Worm (Caenorhabditis elegans) whole organism, L3 larva: ENCODE measurements around the gene C02E7.10.

Source experiments
- R02D3.7 ChIP-seq: fragments of 150-350 bp; optimal IDR thresholded peaks from 2 replicates; lab custom pipeline; 2014; ENCODE audit warnings: missing biosample characterization, missing genetic modification characterization
- ZK546.5 ChIP-seq: sonication (generic microtip); optimal IDR thresholded peaks from 2 replicates; lab custom pipeline; 2017; ENCODE audit warnings: missing biosample characterization, missing genetic modification characterization
- aly-2 ChIP-seq: fragments of 150-350 bp; optimal IDR thresholded peaks from 2 replicates; lab custom pipeline; 2014; ENCODE audit warnings: missing biosample characterization, missing genetic modification characterization
- ama-1 ChIP-seq: fragments of 150-350 bp; optimal IDR thresholded peaks from 2 replicates; lab custom pipeline; 2018
- ceh-16 ChIP-seq: sonication (generic microtip); optimal IDR thresholded peaks from 2 replicates; lab custom pipeline; 2017; ENCODE audit warnings: missing biosample characterization, missing genetic modification characterization
- ceh-28 ChIP-seq: fragments of 150-350 bp; optimal IDR thresholded peaks from 2 replicates; lab custom pipeline; 2014; ENCODE audit warnings: missing biosample characterization, missing genetic modification reagents, missing genetic modification characterization
- ceh-82 ChIP-seq: fragments of 150-350 bp; optimal IDR thresholded peaks from 2 replicates; lab custom pipeline; 2014; ENCODE audit warnings: missing biosample characterization, missing genetic modification characterization
- daf-12 ChIP-seq: fragments of 150-350 bp; optimal IDR thresholded peaks from 2 replicates; lab custom pipeline; 2014; ENCODE audit warnings: missing biosample characterization, missing genetic modification reagents, missing genetic modification characterization
- egl-27 ChIP-seq: sonication (generic microtip); optimal IDR thresholded peaks from 4 replicates; lab custom pipeline; 2017; ENCODE audit warnings: missing biosample characterization, missing genetic modification reagents, missing genetic modification characterization
- egl-5 ChIP-seq: fragments of 150-350 bp; optimal IDR thresholded peaks from 2 replicates; lab custom pipeline; 2017; ENCODE audit warnings: missing biosample characterization, missing genetic modification reagents, missing genetic modification characterization, inconsistent platforms
- elt-1 ChIP-seq: fragments of 150-350 bp; optimal IDR thresholded peaks from 2 replicates; lab custom pipeline; 2014; ENCODE audit warnings: missing biosample characterization, missing genetic modification characterization
- elt-2 ChIP-seq: sonication (generic microtip); optimal IDR thresholded peaks from 2 replicates; lab custom pipeline; 2016; ENCODE audit warnings: missing genetic modification reagents, mild to moderate bottlenecking, missing genetic modification characterization, missing compliant biosample characterization
- eor-1 ChIP-seq, 2 experiments: fragments of 150-350 bp; optimal IDR thresholded peaks; 2 replicates each; lab custom pipeline; 2014 to 2018; ENCODE audit warnings: missing biosample characterization in 2 of 2, missing genetic modification characterization in 2 of 2
- fkh-10 ChIP-seq: sonication (generic microtip); optimal IDR thresholded peaks from 2 replicates; lab custom pipeline; 2017; ENCODE audit warnings: missing biosample characterization, missing genetic modification reagents, missing genetic modification characterization
- fkh-2 ChIP-seq: fragments of 150-350 bp; optimal IDR thresholded peaks from 2 replicates; lab custom pipeline; 2014; ENCODE audit warnings: missing biosample characterization, missing genetic modification reagents, missing genetic modification characterization
- fos-1 ChIP-seq: fragments of 150-350 bp; optimal IDR thresholded peaks from 2 replicates; lab custom pipeline; 2014; ENCODE audit warnings: missing biosample characterization, missing genetic modification characterization
- hmg-11 ChIP-seq: sonication (generic microtip); optimal IDR thresholded peaks from 2 replicates; lab custom pipeline; 2016; ENCODE audit warnings: missing genetic modification characterization, missing compliant biosample characterization
- lin-39 ChIP-seq: fragments of 150-350 bp; optimal IDR thresholded peaks from 2 replicates; lab custom pipeline; 2018; ENCODE audit warnings: missing biosample characterization, missing genetic modification reagents, missing genetic modification characterization
- mdl-1 ChIP-seq: fragments of 150-350 bp; optimal IDR thresholded peaks from 2 replicates; lab custom pipeline; 2014; ENCODE audit warnings: missing biosample characterization, missing genetic modification characterization
- mml-1 ChIP-seq: fragments of 150-350 bp; sonication (generic microtip); optimal IDR thresholded peaks from 3 replicates; lab custom pipeline; 2014; ENCODE audit warnings: missing biosample characterization, missing genetic modification characterization
- nfya-1 ChIP-seq: sonication (generic microtip); optimal IDR thresholded peaks from 2 replicates; lab custom pipeline; 2017; ENCODE audit warnings: missing genetic modification characterization, mild to moderate bottlenecking, missing compliant biosample characterization, antibody characterized with exemption, moderate library complexity; ENCODE audit not compliant: insufficient read depth
- nhr-11 ChIP-seq: fragments of 150-350 bp; optimal IDR thresholded peaks from 2 replicates; lab custom pipeline; 2014; ENCODE audit warnings: missing biosample characterization, missing genetic modification characterization
- nhr-12 ChIP-seq: fragments of 150-350 bp; optimal IDR thresholded peaks from 2 replicates; lab custom pipeline; 2014; ENCODE audit warnings: missing biosample characterization, missing genetic modification characterization
- nhr-23 ChIP-seq: fragments of 150-350 bp; optimal IDR thresholded peaks from 2 replicates; lab custom pipeline; 2014; ENCODE audit warnings: missing biosample characterization, missing genetic modification reagents, missing genetic modification characterization
- nhr-237 ChIP-seq: fragments of 150-350 bp; optimal IDR thresholded peaks from 2 replicates; lab custom pipeline; 2014; ENCODE audit warnings: missing biosample characterization, missing genetic modification characterization
- nhr-25 ChIP-seq: sonication (generic microtip); optimal IDR thresholded peaks from 2 replicates; lab custom pipeline; 2017; ENCODE audit warnings: missing biosample characterization, missing genetic modification characterization
- nhr-76 ChIP-seq: fragments of 150-350 bp; sonication (generic microtip); optimal IDR thresholded peaks from 5 replicates; lab custom pipeline; 2014; ENCODE audit warnings: missing biosample characterization, missing genetic modification characterization
- pha-4 ChIP-seq: fragments of 150-350 bp; optimal IDR thresholded peaks from 2 replicates; lab custom pipeline; 2014; ENCODE audit warnings: missing biosample characterization, missing genetic modification reagents, missing genetic modification characterization
- pqm-1 ChIP-seq: fragments of 150-350 bp; optimal IDR thresholded peaks from 2 replicates; lab custom pipeline; 2017; ENCODE audit warnings: missing biosample characterization, missing genetic modification characterization, inconsistent platforms
- sea-2 ChIP-seq: fragments of 150-350 bp; sonication (generic microtip); optimal IDR thresholded peaks from 4 replicates; lab custom pipeline; 2014; ENCODE audit warnings: missing biosample characterization, missing genetic modification reagents, missing genetic modification characterization
- skn-1 ChIP-seq: fragments of 150-350 bp; optimal IDR thresholded peaks from 2 replicates; lab custom pipeline; 2014; ENCODE audit warnings: missing biosample characterization, missing genetic modification characterization
- snpc-4 ChIP-seq: fragments of 150-350 bp; optimal IDR thresholded peaks from 2 replicates; lab custom pipeline; 2014; ENCODE audit warnings: missing biosample characterization, missing genetic modification characterization
- tbx-2 ChIP-seq: sonication (generic microtip); optimal IDR thresholded peaks from 2 replicates; lab custom pipeline; 2016; ENCODE audit warnings: mild to moderate bottlenecking, missing genetic modification characterization, missing compliant biosample characterization
- unc-39 ChIP-seq: sonication (generic microtip); optimal IDR thresholded peaks from 4 replicates; lab custom pipeline; 2017; ENCODE audit warnings: missing biosample characterization, missing genetic modification characterization
- zag-1 ChIP-seq: fragments of 150-350 bp; optimal IDR thresholded peaks from 2 replicates; lab custom pipeline; 2014; ENCODE audit warnings: missing biosample characterization, missing genetic modification characterization
- ztf-11 ChIP-seq: fragments of 150-350 bp; optimal IDR thresholded peaks from 2 replicates; lab custom pipeline; 2014; ENCODE audit warnings: missing biosample characterization, missing genetic modification characterization

Gene C02E7.10

ce11 chrV:4960686-4961085, 27.8 kb upstream of the C02E7.10 start:
- TF ChIP-seq pha-4 (tag; lab: Kevin White, UChicago) (no peak), tbx-2 (tag; lab: Kevin White, UChicago) (no peak), egl-5 (no peak), nfya-1 (tag; lab: Kevin White, UChicago) (no peak), fos-1 (tag; lab: Kevin White, UChicago) (no peak)

ce11 chrV:4957619-4958018, 24.8 kb upstream of the C02E7.10 start:
- TF ChIP-seq ZK546.5 (no peak), R02D3.7 (tag; lab: Kevin White, UChicago) (no peak), nhr-23 (tag; lab: Kevin White, UChicago) (no peak), aly-2 (tag; lab: Kevin White, UChicago) (no peak)

ce11 chrV:4956529-4956928, 23.7 kb upstream of the C02E7.10 start, which contains the start of gene str-208:
Gene str-208, plus strand, starts transcription at chrV:4956829.
- TF ChIP-seq pqm-1 (tag; lab: Kevin White, UChicago) (no peak), hmg-11 (tag; lab: Kevin White, UChicago) (no peak), nhr-76 (no peak), elt-1 (tag; lab: Kevin White, UChicago) (no peak), nhr-23 (tag; lab: Kevin White, UChicago) (no peak), egl-5 (no peak), ama-1 (lab: Kevin White, UChicago) (no peak), nhr-25 (tag; lab: Kevin White, UChicago) (no peak)

ce11 chrV:4951434-4951833, 18.6 kb upstream of the C02E7.10 start, which contains the start of gene str-207:
Gene str-207, plus strand, starts transcription at chrV:4951734.
- TF ChIP-seq ztf-11 (tag; lab: Kevin White, UChicago) (no peak), skn-1 (tag; lab: Kevin White, UChicago) (no peak), ama-1 (lab: Kevin White, UChicago) (no peak), fkh-2 (tag; lab: Kevin White, UChicago) (no peak)

ce11 chrV:4948635-4949034, 15.8 kb upstream of the C02E7.10 start, which contains the start of gene str-209:
Gene str-209, plus strand, starts transcription at chrV:4948935.
- TF ChIP-seq ama-1 (lab: Kevin White, UChicago) (no peak), pha-4 (tag; lab: Kevin White, UChicago) (no peak), fkh-10 (GFP tag; lab: Kevin White, UChicago) (no peak), R02D3.7 (tag; lab: Kevin White, UChicago) (no peak), ceh-28 (tag; lab: Kevin White, UChicago) (no peak), sea-2 (GFP tag; lab: Kevin White, UChicago) (no peak), nhr-237 (no peak), eor-1 (tag; optimal IDR thresholded peaks at IDR 0.05; lab: Kevin White, UChicago) (no peak), daf-12 (no peak), ztf-11 (tag; lab: Kevin White, UChicago) (no peak), nhr-11 (tag; lab: Kevin White, UChicago) (no peak), zag-1 (no peak), ZK546.5 (no peak), elt-1 (tag; lab: Kevin White, UChicago) (no peak)

- TF ChIP-seq unc-39 (tag; lab: Kevin White, UChicago): no peak
- TF ChIP-seq egl-27 (tag; lab: Kevin White, UChicago): no peak
- TF ChIP-seq sea-2 (GFP tag; lab: Kevin White, UChicago): no peak
- TF ChIP-seq egl-5: no peak
- no peak for TF ChIP-seq fkh-10 (GFP tag; lab: Kevin White, UChicago)
- TF ChIP-seq eor-1 (tag; optimal IDR thresholded peaks at IDR 0.05; lab: Kevin White, UChicago): no peak
- TF ChIP-seq ztf-11 (tag; lab: Kevin White, UChicago): no peak
- no peak for TF ChIP-seq snpc-4 (tag; lab: Kevin White, UChicago)
- TF ChIP-seq nhr-12 (tag; lab: Kevin White, UChicago): no peak
- TF ChIP-seq, all 47 proteins: peak for 0
These were observed 11.4 kb upstream of the C02E7.10 start, which contains the start of gene str-211 for ce11 chrV:4944219-4944618. Gene str-211, minus strand, starts transcription at chrV:4944319.

ce11 chrV:4937337-4937736, 4.5 kb upstream of the C02E7.10 start:
- TF ChIP-seq zag-1 (no peak), ZK546.5 (no peak), ceh-16 (tag; lab: Kevin White, UChicago) (no peak), pha-4 (tag; lab: Kevin White, UChicago) (no peak), sea-2 (GFP tag; lab: Kevin White, UChicago) (no peak), nfya-1 (tag; lab: Kevin White, UChicago) (no peak), mdl-1 (no peak), elt-2 (tag; lab: Kevin White, UChicago) (no peak), lin-39 (no peak), mml-1 (tag; lab: Kevin White, UChicago) (no peak), egl-27 (tag; lab: Kevin White, UChicago) (no peak), fkh-2 (tag; lab: Kevin White, UChicago) (no peak), fos-1 (tag; lab: Kevin White, UChicago) (no peak), pqm-1 (tag; lab: Kevin White, UChicago) (no peak), ceh-82 (no peak), skn-1 (tag; lab: Kevin White, UChicago) (no peak)
